Fruit fly (Drosophila melanogaster) whole organism, embryonic: Measurements from ENCODE around the gene Ptth.

Experiments used
- Atf3 ChIP-seq: fragments of 200-800 bp; sonication (Bioruptor generic); optimal IDR thresholded peaks from 3 replicates; lab custom pipeline; 2016; ENCODE audit warnings: missing biosample characterization, missing genetic modification characterization
- BtbVII ChIP-seq: fragments of 200-800 bp; sonication (Bioruptor generic); optimal IDR thresholded peaks from 3 replicates; lab custom pipeline; 2017; ENCODE audit warnings: missing biosample characterization, mild to moderate bottlenecking, missing genetic modification characterization
- CG10147 ChIP-seq: fragments of 200-800 bp; sonication (Bioruptor generic); optimal IDR thresholded peaks from 2 replicates; lab custom pipeline; 2019; ENCODE audit warnings: missing biosample characterization, mild to moderate bottlenecking, missing genetic modification characterization, moderate library complexity
- CG10321 ChIP-seq: fragments of 200-800 bp; sonication (Bioruptor generic); IDR thresholded peaks from 2 replicates; pipeline ENCODE4 v1.3.6; 2022; ENCODE audit warnings: missing biosample characterization, missing genetic modification characterization
- CG10366 ChIP-seq: fragments of 200-800 bp; sonication (Bioruptor generic); IDR thresholded peaks from 2 replicates; pipeline ENCODE4 v1.3.6; 2022; ENCODE audit warnings: missing biosample characterization, missing genetic modification characterization
- CG13424 ChIP-seq: fragments of 200-800 bp; sonication (Bioruptor generic); optimal IDR thresholded peaks from 2 replicates; lab custom pipeline; 2019; ENCODE audit warnings: missing biosample characterization, mild to moderate bottlenecking, missing genetic modification characterization, moderate library complexity
- CG16863 ChIP-seq: fragments of 200-800 bp; sonication (Bioruptor generic); optimal IDR thresholded peaks from 3 replicates; lab custom pipeline; 2016; ENCODE audit warnings: missing biosample characterization, missing genetic modification characterization
- CG17612 ChIP-seq: fragments of 200-800 bp; sonication (Bioruptor generic); IDR thresholded peaks from 2 replicates; pipeline ENCODE4 v1.3.6; 2022; ENCODE audit warnings: missing biosample characterization, missing genetic modification characterization
- CG18011 ChIP-seq: fragments of 200-800 bp; sonication (Bioruptor generic); optimal IDR thresholded peaks from 2 replicates; lab custom pipeline; 2017; ENCODE audit warnings: missing biosample characterization, missing genetic modification characterization, mild to moderate bottlenecking, moderate library complexity, missing genotype
- CG2120 ChIP-seq: fragments of 200-800 bp; sonication (Bioruptor generic); optimal IDR thresholded peaks from 3 replicates; lab custom pipeline; 2016; ENCODE audit warnings: missing biosample characterization, missing genetic modification characterization
- CG2678 ChIP-seq: fragments of 200-800 bp; sonication (Bioruptor generic); optimal IDR thresholded peaks from 3 replicates; lab custom pipeline; 2019; ENCODE audit warnings: missing biosample characterization, mild to moderate bottlenecking, missing genetic modification characterization, moderate library complexity
- CG2875 ChIP-seq: fragments of 200-800 bp; sonication (Bioruptor generic); optimal IDR thresholded peaks from 2 replicates; lab custom pipeline; 2017; ENCODE audit warnings: missing biosample characterization, mild to moderate bottlenecking, missing genetic modification characterization, missing genetic modification reagents
- CG31365 ChIP-seq: fragments of 200-800 bp; sonication (Bioruptor generic); optimal IDR thresholded peaks from 2 replicates; lab custom pipeline; 2018; ENCODE audit warnings: missing biosample characterization, mild to moderate bottlenecking, missing genetic modification characterization
- CG32767 ChIP-seq: fragments of 200-800 bp; sonication (Bioruptor generic); IDR thresholded peaks from 2 replicates; pipeline ENCODE4 v1.3.6; 2022; ENCODE audit warnings: missing biosample characterization, missing genetic modification characterization
- CG32772 ChIP-seq: fragments of 200-800 bp; sonication (Bioruptor generic); IDR thresholded peaks from 2 replicates; pipeline ENCODE4 v1.3.6; 2022; ENCODE audit warnings: missing biosample characterization, missing genetic modification characterization
- CG34422 ChIP-seq: fragments of 200-800 bp; sonication (Bioruptor generic); IDR thresholded peaks from 3 replicates; pipeline ENCODE4 v1.3.6; 2022; ENCODE audit warnings: missing biosample characterization, missing genetic modification characterization
- CG3726 ChIP-seq: fragments of 200-800 bp; sonication (Bioruptor generic); IDR thresholded peaks from 3 replicates; pipeline ENCODE4, ENCODE4 v1.3.6; 2022; ENCODE audit warnings: missing biosample characterization, missing genetic modification characterization
- CG3838 ChIP-seq: fragments of 200-800 bp; sonication (Bioruptor generic); optimal IDR thresholded peaks from 3 replicates; lab custom pipeline; 2016; ENCODE audit warnings: missing biosample characterization, missing genetic modification characterization
- CG5180 ChIP-seq: fragments of 200-800 bp; sonication (Bioruptor generic); optimal IDR thresholded peaks from 3 replicates; lab custom pipeline; 2017; ENCODE audit warnings: missing biosample characterization, missing genetic modification characterization, mild to moderate bottlenecking, moderate library complexity, missing genetic modification reagents
- CG6654 ChIP-seq: fragments of 200-800 bp; sonication (Bioruptor generic); optimal IDR thresholded peaks from 2 replicates; lab custom pipeline; 2017; ENCODE audit warnings: missing biosample characterization, mild to moderate bottlenecking, missing genetic modification characterization
- CG6689 ChIP-seq: fragments of 200-800 bp; sonication (Bioruptor generic); IDR thresholded peaks from 2 replicates; pipeline ENCODE4 v1.3.6; 2022; ENCODE audit warnings: missing biosample characterization, missing genetic modification characterization
- CG6791 ChIP-seq: fragments of 200-800 bp; sonication (Bioruptor generic); IDR thresholded peaks from 3 replicates; pipeline ENCODE4 v1.3.6; 2022; ENCODE audit warnings: missing biosample characterization, missing genetic modification characterization; ENCODE audit not compliant: partially characterized antibody
- CG6813 ChIP-seq: fragments of 200-800 bp; sonication (Bioruptor generic); optimal IDR thresholded peaks from 2 replicates; lab custom pipeline; 2017; ENCODE audit warnings: missing biosample characterization, missing genetic modification characterization, mild to moderate bottlenecking, moderate library complexity, missing genetic modification reagents
- CG7839 ChIP-seq: fragments of 200-800 bp; sonication (Bioruptor generic); optimal IDR thresholded peaks from 3 replicates; lab custom pipeline; 2018; ENCODE audit warnings: missing biosample characterization, mild to moderate bottlenecking, missing genetic modification characterization, moderate library complexity
- CG8765 ChIP-seq: fragments of 200-800 bp; sonication (Bioruptor generic); IDR thresholded peaks from 2 replicates; pipeline ENCODE4 v1.3.6; 2022; ENCODE audit warnings: missing biosample characterization, missing genetic modification characterization
- CTCF ChIP-seq: fragments of 200-800 bp; sonication (Bioruptor generic); optimal IDR thresholded peaks from 2 replicates; lab custom pipeline; 2017; ENCODE audit warnings: missing biosample characterization, mild to moderate bottlenecking, missing genetic modification characterization, moderate library complexity
- Deaf1 ChIP-seq: fragments of 200-800 bp; optimal IDR thresholded peaks from 3 replicates; lab custom pipeline; 2019; ENCODE audit warnings: missing biosample characterization, mild to moderate bottlenecking, missing genetic modification characterization, moderate library complexity
- H2.0 ChIP-seq: fragments of 200-800 bp; sonication (Bioruptor generic); IDR thresholded peaks from 2 replicates; pipeline ENCODE4 v1.3.6; 2022; ENCODE audit warnings: missing biosample characterization, missing genetic modification characterization
- NC2β ChIP-seq: fragments of 200-800 bp; sonication (Bioruptor generic); optimal IDR thresholded peaks from 2 replicates; lab custom pipeline; 2016; ENCODE audit warnings: missing biosample characterization, missing genetic modification characterization
- TFAM ChIP-seq: fragments of 200-800 bp; sonication (Bioruptor generic); optimal IDR thresholded peaks from 2 replicates; lab custom pipeline; 2017; ENCODE audit warnings: missing biosample characterization, missing genetic modification characterization, inconsistent platforms
- Vsx1 ChIP-seq: fragments of 200-800 bp; sonication (Bioruptor generic); optimal IDR thresholded peaks from 2 replicates; lab custom pipeline; 2017; ENCODE audit warnings: missing biosample characterization, mild to moderate bottlenecking, missing genetic modification characterization, missing genetic modification reagents
- br ChIP-seq: fragments of >200 bp; optimal IDR thresholded peaks from 2 replicates; lab custom pipeline; 2017
- btn ChIP-seq: fragments of 200-800 bp; sonication (Bioruptor generic); optimal IDR thresholded peaks from 2 replicates; lab custom pipeline; 2016; ENCODE audit warnings: missing biosample characterization, missing genetic modification characterization
- cad ChIP-seq: fragments of >200 bp; optimal IDR thresholded peaks from 2 replicates; lab custom pipeline; 2017; ENCODE audit warnings: missing biosample characterization, missing genetic modification characterization
- caup ChIP-seq: fragments of 200-800 bp; sonication (Bioruptor generic); optimal IDR thresholded peaks from 3 replicates; lab custom pipeline; 2017; ENCODE audit warnings: missing biosample characterization, mild to moderate bottlenecking, missing genetic modification characterization, moderate library complexity; ENCODE audit not compliant: severe bottlenecking
- crol ChIP-seq: fragments of 200-800 bp; sonication (Bioruptor generic); IDR thresholded peaks from 2 replicates; pipeline ENCODE4 v1.3.6; 2022; ENCODE audit warnings: missing biosample characterization, missing genetic modification characterization
- esg ChIP-seq: fragments of 200-800 bp; sonication (Bioruptor generic); conservative IDR thresholded peaks from 2 replicates; pipeline ENCODE4 v1.3.6; 2022; ENCODE audit warnings: missing biosample characterization, missing genetic modification characterization
- ftz-f1 ChIP-seq: fragments of 200-800 bp; sonication (Bioruptor generic); optimal IDR thresholded peaks from 2 replicates; lab custom pipeline; 2016; ENCODE audit warnings: missing biosample characterization, missing genetic modification characterization
- ind ChIP-seq: fragments of 200-800 bp; sonication (Bioruptor generic); optimal IDR thresholded peaks from 3 replicates; lab custom pipeline; 2016; ENCODE audit warnings: missing biosample characterization, missing genetic modification characterization
- jing ChIP-seq: fragments of 200-800 bp; sonication (Bioruptor generic); optimal IDR thresholded peaks from 2 replicates; lab custom pipeline; 2018; ENCODE audit warnings: missing biosample characterization, mild to moderate bottlenecking, missing genetic modification characterization
- knrl ChIP-seq: fragments of 200-800 bp; sonication (Bioruptor generic); IDR thresholded peaks from 3 replicates; pipeline ENCODE4 v1.3.6; 2022; ENCODE audit warnings: missing biosample characterization, missing genetic modification characterization; ENCODE audit not compliant: partially characterized antibody
- lilli ChIP-seq: fragments of 200-800 bp; sonication (Bioruptor generic); optimal IDR thresholded peaks from 3 replicates; lab custom pipeline; 2016; ENCODE audit warnings: missing biosample characterization, missing genetic modification characterization
- lola ChIP-seq, 3 experiments: fragments of >200 bp in 2 of 3; fragments of 200-800 bp in 1 of 3; sonication (Bioruptor generic) in 1 of 3; optimal IDR thresholded peaks; 2 replicates each; lab custom pipeline; 2017 to 2019; ENCODE audit warnings: missing biosample characterization in 3 of 3, missing genetic modification characterization in 3 of 3, mild to moderate bottlenecking in 1 of 3, moderate library complexity in 1 of 3
- p53 ChIP-seq: fragments of 200-800 bp; sonication (Bioruptor generic); optimal IDR thresholded peaks from 2 replicates; lab custom pipeline; 2016; ENCODE audit warnings: missing biosample characterization, missing genetic modification characterization
- pum ChIP-seq: fragments of 200-800 bp; sonication (Bioruptor generic); optimal IDR thresholded peaks from 2 replicates; lab custom pipeline; 2016; ENCODE audit warnings: missing biosample characterization, missing genetic modification characterization
- run ChIP-seq: fragments of 200-800 bp; sonication (Bioruptor generic); optimal IDR thresholded peaks from 3 replicates; lab custom pipeline; 2018; ENCODE audit warnings: missing biosample characterization, mild to moderate bottlenecking, missing genetic modification characterization
- salm ChIP-seq: fragments of 200-800 bp; sonication (Bioruptor generic); optimal IDR thresholded peaks from 2 replicates; lab custom pipeline; 2018; ENCODE audit warnings: missing biosample characterization, mild to moderate bottlenecking, missing genetic modification characterization
- sc ChIP-seq, 3 experiments: fragments of >200 bp in 2 of 3; fragments of 200-800 bp in 1 of 3; sonication (Bioruptor generic) in 1 of 3; optimal IDR thresholded peaks; 2 replicates in 2 of 3; 3 replicates in 1 of 3; lab custom pipeline; 2017; ENCODE audit warnings: mild to moderate bottlenecking in 1 of 3, missing biosample characterization in 1 of 3, missing genetic modification characterization in 1 of 3, missing genetic modification reagents in 1 of 3
- ssp ChIP-seq: fragments of 200-800 bp; sonication (Bioruptor generic); IDR thresholded peaks from 2 replicates; pipeline ENCODE4 v1.3.6; 2022; ENCODE audit warnings: missing biosample characterization, missing genetic modification characterization
- trh ChIP-seq: fragments of 200-800 bp; sonication (Bioruptor generic); optimal IDR thresholded peaks from 2 replicates; lab custom pipeline; 2016; ENCODE audit warnings: missing biosample characterization, missing genetic modification characterization
- wek ChIP-seq: fragments of 200-800 bp; sonication (Bioruptor generic); optimal IDR thresholded peaks from 3 replicates; lab custom pipeline; 2018; ENCODE audit warnings: missing biosample characterization, mild to moderate bottlenecking, missing genetic modification characterization, moderate library complexity

Gene Ptth

dm6 chr2L:574226-574625 lies 2.5 kb downstream of the Ptth start, which contains the start of the genes Ipk2 and cold (continued):
- TF ChIP-seq jing (GFP tag; lab: Kevin White, UChicago) (peak; percentile 38), trh (GFP tag; lab: Kevin White, UChicago) (peak; percentile 59), TFAM (GFP tag; lab: Kevin White, UChicago) (no peak), CG8765 (GFP tag; lab: Robert Waterston, UW) (peak; percentile 64), salm (tag; lab: Kevin White, UChicago) (peak; percentile 21), CG6654 (peak; percentile 49), CG2120 (GFP tag; lab: Kevin White, UChicago) (peak; percentile 90), esg (GFP tag; lab: Robert Waterston, UW) (peak; percentile 49), Deaf1 (tag; lab: Kevin White, UChicago) (no peak), CG10366 (GFP tag; lab: Robert Waterston, UW) (peak; percentile 60), CG13424 (tag; lab: Kevin White, UChicago) (peak; percentile 81), lola (GFP tag; optimal IDR thresholded peaks at IDR 0.05; lab: Kevin White, UChicago) (peak in 1 of 3 experiments; percentile 77), CG2678 (tag; lab: Kevin White, UChicago) (no peak), CG18011 (no peak), CG3726 (GFP tag; lab: Robert Waterston, UW) (peak; percentile 33; the same call in 1 of the 3 replicates), CTCF (peak; percentile 70), knrl (GFP tag; lab: Robert Waterston, UW) (peak; percentile 41; the same call in 1 of the 3 replicates), CG6813 (peak; percentile 5), ftz-f1 (GFP tag; lab: Kevin White, UChicago) (peak; percentile 57), Atf3 (peak; percentile 63), NC2β (GFP tag; lab: Kevin White, UChicago) (peak; percentile 64), CG10321 (no peak), CG6791 (no peak), caup (GFP tag; lab: Kevin White, UChicago) (peak; percentile 87), br (lab: Kevin White, UChicago) (no peak), CG3838 (peak; percentile 59), CG2875 (GFP tag; lab: Kevin White, UChicago) (peak; percentile 24), ind (GFP tag; lab: Kevin White, UChicago) (peak; percentile 83), ssp (peak; percentile 66), CG32767 (GFP tag; lab: Robert Waterston, UW) (peak; percentile 44; the same call in 1 of the 2 replicates), BtbVII (peak; percentile 67), CG16863 (GFP tag; lab: Kevin White, UChicago) (peak; percentile 64), CG31365 (peak; percentile 12), CG10147 (GFP tag; lab: Kevin White, UChicago) (peak; percentile 74), Vsx1 (GFP tag; lab: Kevin White, UChicago) (no peak), CG7839 (tag; lab: Kevin White, UChicago) (peak; percentile 82), CG17612 (GFP tag; lab: Robert Waterston, UW) (peak; percentile 14; the same call in 1 of the 2 replicates), crol (GFP tag; lab: Robert Waterston, UW) (no peak), CG32772 (GFP tag; lab: Robert Waterston, UW) (peak; percentile 50), CG6689 (GFP tag; lab: Robert Waterston, UW) (peak; percentile 74), cad (GFP tag; lab: Kevin White, UChicago) (no peak), H2.0 (peak; percentile 59), wek (GFP tag; lab: Kevin White, UChicago) (no peak), CG5180 (GFP tag; lab: Kevin White, UChicago) (peak; percentile 27), p53 (GFP tag; lab: Kevin White, UChicago) (peak; percentile 13), sc (optimal IDR thresholded peaks at IDR 0.05; lab: Kevin White, UChicago) (no peak), sc (GFP tag; optimal IDR thresholded peaks at IDR 0.05; lab: Kevin White, UChicago) (peak; percentile 42), run (tag; lab: Kevin White, UChicago) (peak; percentile 39), pum (GFP tag; lab: Kevin White, UChicago) (peak; percentile 81), lilli (GFP tag; lab: Kevin White, UChicago) (peak; percentile 93), CG34422 (GFP tag; lab: Robert Waterston, UW) (peak; percentile 51; the same call in 2 of the 3 replicates), btn (GFP tag; lab: Kevin White, UChicago) (no peak)
